Fruit fly (Drosophila melanogaster): Measurements from ENCODE around the gene cact.

The cact gene

DNA sequence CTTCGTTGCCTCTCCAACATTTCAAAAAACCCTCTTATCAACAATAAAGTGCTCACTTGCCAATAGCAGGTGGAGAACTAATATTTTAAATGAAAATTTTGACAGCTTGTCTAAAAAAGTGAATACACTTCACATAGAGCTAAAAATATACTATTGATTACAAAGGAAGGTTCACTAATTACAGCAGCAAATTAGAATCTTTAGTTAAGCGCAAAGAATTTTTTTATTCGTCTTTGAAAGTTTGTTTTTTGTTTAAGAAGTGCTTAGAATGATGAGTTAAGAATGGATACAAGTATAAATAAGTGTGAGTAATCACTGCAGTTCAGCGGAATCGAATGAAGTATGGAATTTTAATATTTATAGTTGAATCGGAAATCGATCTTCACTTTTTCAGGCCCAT, 16.2 kb upstream of the cact start, which contains the start of gene CG44405:
CG44405 (minus strand) TSS at position 101 of the 400 bp plus-strand sequence.
- no peak for TF ChIP-seq CG8478 (optimal IDR thresholded peaks at IDR 0.05)
- TF ChIP-seq psq (optimal IDR thresholded peaks at IDR 0.05), result no peak
- no peak for TF ChIP-seq EcR (GFP tag; optimal IDR thresholded peaks at IDR 0.05)
- TF ChIP-seq usp (GFP tag; optimal IDR thresholded peaks at IDR 0.05), result no peak
- TF ChIP-seq Dll (optimal IDR thresholded peaks at IDR 0.05), result no peak
- TF ChIP-seq pan (optimal IDR thresholded peaks at IDR 0.05), result no peak

- TF ChIP-seq CG8478 (optimal IDR thresholded peaks at IDR 0.05) (no peak), EcR (GFP tag; optimal IDR thresholded peaks at IDR 0.05) (no peak), pan (optimal IDR thresholded peaks at IDR 0.05) (no peak), usp (GFP tag; optimal IDR thresholded peaks at IDR 0.05) (no peak), Dll (optimal IDR thresholded peaks at IDR 0.05) (no peak), psq (optimal IDR thresholded peaks at IDR 0.05) (no peak)
These were observed 14.3 kb upstream of the cact start, which contains the start of gene CG42266 for dm6 chr2L:16340268-16340667. CG42266 (minus strand) TSS chr2L:16340368.

- no peak for TF ChIP-seq pan (optimal IDR thresholded peaks at IDR 0.05)
- no peak for TF ChIP-seq Dll (optimal IDR thresholded peaks at IDR 0.05)
- TF ChIP-seq CG8478 (optimal IDR thresholded peaks at IDR 0.05), result no peak
- no peak for TF ChIP-seq usp (GFP tag; optimal IDR thresholded peaks at IDR 0.05)
- no peak for TF ChIP-seq psq (optimal IDR thresholded peaks at IDR 0.05)
- TF ChIP-seq EcR (GFP tag; optimal IDR thresholded peaks at IDR 0.05), result no peak
These were observed 11.8 kb upstream of the cact start, which contains the start of gene CG31817 for dm6 chr2L:16337785-16338184. CG31817 (minus strand) TSS chr2L:16337885.

DNA sequence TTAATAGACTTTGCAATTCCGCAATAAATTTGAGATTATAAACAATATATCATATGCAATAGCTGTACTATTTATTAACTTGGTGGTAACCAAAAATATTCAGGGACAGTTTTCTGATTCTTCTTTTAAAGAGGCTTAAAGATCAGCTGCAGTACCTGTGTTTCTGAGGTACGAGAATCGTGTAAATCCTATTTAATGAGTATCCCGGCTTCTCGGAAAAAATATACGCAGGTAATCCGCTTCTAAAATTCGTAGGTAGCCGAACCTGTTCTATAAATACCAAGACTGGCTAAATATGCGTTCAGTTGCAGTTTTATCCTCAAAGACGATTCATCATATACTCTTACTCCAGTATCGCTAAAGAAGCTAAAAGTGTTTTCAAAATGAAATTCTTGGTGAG, 3.6 kb upstream of the cact start, which contains the start of gene CG4440:
CG4440 (plus strand) TSS at position 301 of the 400 bp plus-strand sequence.
- TF ChIP-seq psq (optimal IDR thresholded peaks at IDR 0.05) (no peak), pan (optimal IDR thresholded peaks at IDR 0.05) (no peak)

- TF ChIP-seq CG8478 (optimal IDR thresholded peaks at IDR 0.05), result no peak
- no peak for TF ChIP-seq Dll (optimal IDR thresholded peaks at IDR 0.05)
- TF ChIP-seq pan (optimal IDR thresholded peaks at IDR 0.05), result no peak
- no peak for TF ChIP-seq EcR (GFP tag; optimal IDR thresholded peaks at IDR 0.05)
- no peak for TF ChIP-seq psq (optimal IDR thresholded peaks at IDR 0.05)
- no peak for TF ChIP-seq usp (GFP tag; optimal IDR thresholded peaks at IDR 0.05)
These were observed 3.1 kb upstream of the cact start, which contains the start of gene mRpL4 for dm6 chr2L:16329102-16329520. mRpL4 (minus strand) TSS chr2L:16329132.

- TF ChIP-seq Dll (optimal IDR thresholded peaks at IDR 0.05) (no peak), CG8478 (optimal IDR thresholded peaks at IDR 0.05) (no peak), psq (optimal IDR thresholded peaks at IDR 0.05) (no peak), pan (optimal IDR thresholded peaks at IDR 0.05) (no peak), EcR (GFP tag; optimal IDR thresholded peaks at IDR 0.05) (no peak), usp (GFP tag; optimal IDR thresholded peaks at IDR 0.05) (no peak)
These were observed 885 bp upstream of the cact start, which contains the start of gene CG4278 for dm6 chr2L:16326892-16327291. CG4278 (plus strand) TSS chr2L:16327069.

- TF ChIP-seq Dll (optimal IDR thresholded peaks at IDR 0.05) (no peak), pan (optimal IDR thresholded peaks at IDR 0.05) (no peak), usp (GFP tag; optimal IDR thresholded peaks at IDR 0.05) (no peak), EcR (GFP tag; optimal IDR thresholded peaks at IDR 0.05) (no peak)
These were observed 1.2 kb downstream of the cact start for dm6 chr2L:16324833-16325232.

DNA sequence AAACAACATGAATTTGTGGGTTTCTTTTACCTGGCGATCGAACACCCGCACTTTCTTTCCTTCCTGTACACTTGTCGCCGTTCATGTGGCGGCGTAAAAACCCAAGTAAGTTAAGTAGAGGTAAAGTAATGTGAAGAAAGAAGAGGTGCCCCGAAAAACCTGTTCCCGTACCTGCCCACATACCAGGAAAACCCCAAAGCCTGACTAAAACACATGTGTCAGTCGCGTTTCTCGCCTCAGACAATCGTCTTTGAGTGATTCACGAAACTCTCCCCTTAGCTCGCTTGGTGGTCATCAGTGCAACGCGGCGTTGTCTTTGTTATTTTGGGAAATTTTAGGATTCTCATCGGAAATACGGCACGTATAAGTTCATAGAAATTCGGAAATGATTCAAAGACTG, 2.5 kb downstream of the cact start:
- TF ChIP-seq pan (optimal IDR thresholded peaks at IDR 0.05), result no peak
- no peak for TF ChIP-seq Dll (optimal IDR thresholded peaks at IDR 0.05)
- TF ChIP-seq EcR (GFP tag; optimal IDR thresholded peaks at IDR 0.05), result no peak
- no peak for TF ChIP-seq CG8478 (optimal IDR thresholded peaks at IDR 0.05)
- no peak for TF ChIP-seq psq (optimal IDR thresholded peaks at IDR 0.05)
- no peak for TF ChIP-seq usp (GFP tag; optimal IDR thresholded peaks at IDR 0.05)

dm6 chr2L:16321872-16322631, 4.0 kb downstream of the cact start:
- no peak for TF ChIP-seq pan (optimal IDR thresholded peaks at IDR 0.05)
- TF ChIP-seq EcR (GFP tag; optimal IDR thresholded peaks at IDR 0.05), result no peak

DNA sequence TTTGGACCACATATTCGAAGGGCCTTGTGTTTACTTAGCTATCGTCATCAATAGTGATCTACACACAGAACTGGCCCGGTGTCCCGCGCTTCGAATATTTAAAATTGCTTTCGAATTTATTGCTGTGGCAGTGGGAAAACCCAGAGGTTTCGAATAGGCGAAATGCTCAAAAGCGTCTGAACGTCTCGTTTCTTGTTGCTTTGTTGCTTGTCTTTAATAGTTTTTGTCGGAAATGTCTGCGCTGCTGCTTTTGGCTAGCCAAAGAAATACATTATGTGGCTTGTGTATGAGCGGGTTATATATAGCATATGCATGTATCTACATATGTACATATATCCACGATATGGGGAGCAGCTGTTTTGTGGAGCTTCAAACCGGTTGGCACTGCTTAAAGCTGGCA, 4.8 kb downstream of the cact start:
- TF ChIP-seq psq (optimal IDR thresholded peaks at IDR 0.05) (no peak), EcR (GFP tag; optimal IDR thresholded peaks at IDR 0.05) (no peak), Dll (optimal IDR thresholded peaks at IDR 0.05) (no peak), usp (GFP tag; optimal IDR thresholded peaks at IDR 0.05) (no peak), pan (optimal IDR thresholded peaks at IDR 0.05) (no peak), CG8478 (optimal IDR thresholded peaks at IDR 0.05) (no peak)

DNA sequence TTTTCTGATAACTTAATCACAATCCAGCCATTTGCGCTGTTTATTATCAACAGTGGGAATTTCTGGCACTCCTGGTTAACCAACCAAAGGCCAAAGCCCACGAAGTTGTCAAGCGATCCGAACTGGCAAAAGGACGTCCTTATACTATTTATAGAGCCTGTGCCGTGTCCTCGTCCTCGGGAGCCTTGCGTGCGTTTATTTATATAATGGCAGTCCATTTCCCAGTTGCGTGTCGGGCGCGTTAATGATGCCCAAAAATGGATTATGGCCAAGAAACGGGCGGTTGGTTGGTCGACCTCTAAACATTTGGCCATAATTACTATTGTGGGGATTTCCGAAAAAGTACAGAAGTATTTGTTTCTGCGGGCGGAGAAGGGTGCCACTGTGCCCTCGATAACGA, 5.6 kb downstream of the cact start:
- TF ChIP-seq EcR (GFP tag; optimal IDR thresholded peaks at IDR 0.05) (no peak), CG8478 (optimal IDR thresholded peaks at IDR 0.05) (no peak), usp (GFP tag; optimal IDR thresholded peaks at IDR 0.05) (no peak), psq (optimal IDR thresholded peaks at IDR 0.05) (no peak), pan (optimal IDR thresholded peaks at IDR 0.05) (no peak)

- no peak for TF ChIP-seq EcR (GFP tag; optimal IDR thresholded peaks at IDR 0.05)
- no peak for TF ChIP-seq CG8478 (optimal IDR thresholded peaks at IDR 0.05)
- TF ChIP-seq psq (optimal IDR thresholded peaks at IDR 0.05), result no peak
- no peak for TF ChIP-seq Dll (optimal IDR thresholded peaks at IDR 0.05)
- TF ChIP-seq pan (optimal IDR thresholded peaks at IDR 0.05), result no peak
- TF ChIP-seq usp (GFP tag; optimal IDR thresholded peaks at IDR 0.05), result no peak
These were observed 6.3 kb downstream of the cact start for dm6 chr2L:16319743-16320142.
